Worm (Caenorhabditis elegans) whole organism, early embryonic: ENCODE data around the gene nhr-122.

Experiments used
- ama-1 ChIP-seq: fragments of 150-350 bp; optimal IDR thresholded peaks from 2 replicates; lab custom pipeline; 2014
- ets-7 ChIP-seq: sonication (generic microtip); optimal IDR thresholded peaks from 2 replicates; lab custom pipeline; 2016; ENCODE audit warnings: missing genotype, missing genetic modification characterization, missing compliant biosample characterization

ce11 chrIV:1660735-1661134 lies 47.0 kb downstream of the nhr-122 start:
- no peak for TF ChIP-seq ets-7
- no peak for TF ChIP-seq ama-1 (lab: Kevin White, UChicago)
